Worm (Caenorhabditis elegans): ENCODE measurements around the gene C31A11.13.

Gene C31A11.13

DNA sequence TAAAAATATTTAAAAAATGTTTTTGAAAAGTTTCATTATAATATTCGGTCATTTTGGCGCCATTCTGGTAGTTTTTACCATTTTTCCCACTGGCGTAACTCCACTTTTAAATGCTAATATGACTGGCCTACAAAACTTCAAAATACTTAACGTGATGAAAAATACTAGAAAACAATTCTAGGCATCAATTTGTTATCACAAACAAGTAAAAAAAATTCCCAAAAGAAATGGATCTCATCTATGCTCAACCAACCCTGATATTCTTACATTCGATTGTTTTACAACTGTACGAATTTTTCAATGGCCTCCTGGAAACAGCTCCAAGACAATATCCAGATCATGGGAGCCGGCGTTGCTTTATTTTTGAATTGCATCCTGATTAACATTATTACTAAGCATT is 12.7 kb upstream of the C31A11.13 start, which contains the start of gene str-214:
Gene str-214, plus strand, starts transcription at position 301 of the 400 bp plus-strand sequence.
- no peak for TF ChIP-seq ZK546.5 (tag; optimal IDR thresholded peaks at IDR 0.05)

DNA sequence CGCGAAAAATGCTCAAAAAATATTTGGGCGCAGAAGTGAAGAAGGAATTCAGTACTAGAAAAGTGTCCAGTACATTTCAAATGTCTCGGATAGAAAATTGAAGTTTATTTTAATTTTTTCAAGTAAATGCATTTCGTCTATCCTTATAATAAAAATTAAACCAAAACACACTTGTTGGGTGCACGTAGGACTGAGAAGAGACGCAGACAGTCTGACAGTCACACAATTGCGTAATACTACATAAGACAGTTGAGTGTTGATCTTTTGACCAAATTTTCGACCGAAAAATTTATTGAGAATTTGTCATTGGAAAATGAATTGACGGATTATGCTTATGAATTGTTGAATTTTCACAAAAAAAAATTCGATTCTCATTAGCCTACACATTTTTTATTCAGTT is 7.2 kb upstream of the C31A11.13 start, which contains the start of gene oac-7:
Gene oac-7, plus strand, starts transcription at position 283 of the 400 bp plus-strand sequence.
- TF ChIP-seq elt-2 (tag; optimal IDR thresholded peaks at IDR 0.05), result peak; percentile 15
- TF ChIP-seq nhr-67 (tag; optimal IDR thresholded peaks at IDR 0.05), result no peak

DNA sequence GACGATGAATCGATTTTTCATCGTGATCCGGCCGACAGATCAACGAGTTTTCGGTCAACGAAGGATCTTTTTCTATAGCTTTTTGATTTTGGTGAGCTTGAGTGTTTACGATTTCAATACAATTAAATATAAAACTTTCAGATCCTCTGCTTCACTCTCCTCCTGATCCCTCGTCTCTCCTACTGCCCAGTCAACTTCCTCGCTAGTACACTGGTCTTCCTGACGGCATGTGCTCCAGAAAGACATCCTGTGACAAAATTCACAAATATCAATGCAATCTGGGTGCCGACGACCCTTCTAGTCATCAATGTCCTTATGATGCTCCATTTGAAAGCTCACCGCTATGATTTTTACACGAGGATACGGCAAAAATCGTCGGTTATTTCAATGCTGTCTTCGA is 6.0 kb upstream of the C31A11.13 start:
- TF ChIP-seq daf-12 (tag; optimal IDR thresholded peaks at IDR 0.05) (no peak), ztf-4 (tag; optimal IDR thresholded peaks at IDR 0.05) (no peak), nhr-11 (tag; optimal IDR thresholded peaks at IDR 0.05) (no peak), ceh-16 (tag; optimal IDR thresholded peaks at IDR 0.05) (no peak), mdl-1 (tag; optimal IDR thresholded peaks at IDR 0.05) (no peak), egl-27 (tag; optimal IDR thresholded peaks at IDR 0.05) (no peak), ceh-28 (tag; optimal IDR thresholded peaks at IDR 0.05) (no peak), pqm-1 (tag; optimal IDR thresholded peaks at IDR 0.05) (no peak)

DNA sequence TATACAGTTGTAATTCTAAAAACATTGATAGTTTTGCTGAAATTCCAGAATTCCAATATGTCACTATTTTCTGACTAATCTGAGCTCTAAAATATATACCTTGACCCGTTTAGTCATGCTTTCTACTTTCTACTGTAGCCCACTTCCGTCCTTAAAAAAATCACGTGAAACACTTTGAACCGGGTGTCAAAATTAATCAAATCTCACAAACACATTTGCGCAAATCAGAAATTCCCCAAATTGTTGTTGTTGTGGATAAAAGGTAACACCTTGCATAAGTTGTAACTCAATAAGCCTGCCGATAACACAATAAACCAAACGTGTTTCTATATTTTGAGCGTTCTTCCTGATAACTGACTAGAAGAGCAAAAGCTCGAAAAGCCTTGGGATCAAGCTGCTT is 4.9 kb upstream of the C31A11.13 start, which contains the start of gene srxa-7:
Gene srxa-7, plus strand, starts transcription at position 301 of the 400 bp plus-strand sequence.
- no peak for TF ChIP-seq mml-1 (tag; optimal IDR thresholded peaks at IDR 0.05)

DNA sequence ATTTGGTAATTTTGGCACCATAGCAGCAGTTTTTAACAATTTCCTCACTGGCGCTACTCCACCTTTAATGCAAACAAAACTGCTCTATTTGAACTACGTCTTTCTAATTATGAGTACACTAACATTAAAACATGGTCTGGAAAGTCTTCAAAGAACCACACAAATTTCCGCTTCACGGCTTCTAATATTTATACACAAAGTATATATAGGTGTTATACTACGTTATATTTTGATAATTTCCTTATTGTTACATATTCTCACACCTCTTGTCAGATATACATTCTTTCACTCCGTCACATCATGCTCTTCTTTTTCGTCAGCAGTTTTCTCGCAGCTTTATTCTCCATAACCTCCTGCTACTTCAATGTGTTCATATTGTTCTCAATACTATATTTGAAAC is 2.1 kb downstream of the C31A11.13 start, which contains the start of gene srbc-82:
Gene srbc-82, plus strand, starts transcription at position 301 of the 400 bp plus-strand sequence.
- no peak for TF ChIP-seq lsy-12 (tag; optimal IDR thresholded peaks at IDR 0.05)
- no peak for TF ChIP-seq jun-1 (tag; optimal IDR thresholded peaks at IDR 0.05)
- no peak for TF ChIP-seq elt-2 (tag; optimal IDR thresholded peaks at IDR 0.05)
- no peak for TF ChIP-seq elt-1 (tag; optimal IDR thresholded peaks at IDR 0.05)
- no peak for TF ChIP-seq ceh-28 (tag; optimal IDR thresholded peaks at IDR 0.05)
- TF ChIP-seq fos-1 (tag; optimal IDR thresholded peaks at IDR 0.05), result no peak
- no peak for TF ChIP-seq daf-12 (tag; optimal IDR thresholded peaks at IDR 0.05)
- no peak for TF ChIP-seq egl-5 (tag; optimal IDR thresholded peaks at IDR 0.05)
- TF ChIP-seq pha-4 (tag; optimal IDR thresholded peaks at IDR 0.05), result no peak
- TF ChIP-seq aly-2 (tag; optimal IDR thresholded peaks at IDR 0.05), result no peak
- TF ChIP-seq tbx-2 (tag; optimal IDR thresholded peaks at IDR 0.05), result no peak
- no peak for TF ChIP-seq nhr-43 (tag; optimal IDR thresholded peaks at IDR 0.05; ENCODE audit: poor library complexity, severe bottlenecking)
- TF ChIP-seq nhr-76 (tag; optimal IDR thresholded peaks at IDR 0.05), result no peak
- no peak for TF ChIP-seq fkh-10 (GFP tag; optimal IDR thresholded peaks at IDR 0.05)
- no peak for TF ChIP-seq skn-1 (tag; optimal IDR thresholded peaks at IDR 0.05)
- TF ChIP-seq nfya-1 (tag; optimal IDR thresholded peaks at IDR 0.05; ENCODE audit: insufficient read depth), result no peak
- no peak for TF ChIP-seq ZK546.5 (tag; optimal IDR thresholded peaks at IDR 0.05)

DNA sequence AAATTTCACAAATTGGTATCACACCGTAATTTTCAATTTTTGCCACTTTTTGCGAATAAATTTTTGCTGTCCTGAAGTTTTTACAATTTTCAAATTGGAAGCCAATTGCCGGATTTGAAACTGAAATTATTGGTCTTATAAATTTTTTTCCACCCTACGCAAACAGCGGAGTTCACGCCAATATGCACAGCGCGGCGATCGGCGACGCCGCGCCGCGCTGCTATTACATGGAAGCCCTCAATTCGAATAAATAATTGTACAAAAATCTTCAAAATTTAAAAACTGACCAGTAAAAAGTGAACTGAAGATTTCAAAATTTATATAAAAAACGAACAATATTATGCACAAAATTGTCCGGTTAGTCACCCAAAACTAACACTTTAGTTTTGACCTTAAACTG is 2.5 kb downstream of the C31A11.13 start:
- no peak for TF ChIP-seq skn-1 (tag; optimal IDR thresholded peaks at IDR 0.05)
- no peak for TF ChIP-seq ama-1 (optimal IDR thresholded peaks at IDR 0.05)
- TF ChIP-seq elt-2 (tag; optimal IDR thresholded peaks at IDR 0.05), result no peak
- TF ChIP-seq hmg-11 (tag; optimal IDR thresholded peaks at IDR 0.05), result no peak
- TF ChIP-seq nhr-76 (tag; optimal IDR thresholded peaks at IDR 0.05), result no peak
- TF ChIP-seq daf-12 (tag; optimal IDR thresholded peaks at IDR 0.05), result no peak
- no peak for TF ChIP-seq nfya-1 (tag; optimal IDR thresholded peaks at IDR 0.05; ENCODE audit: insufficient read depth)
- TF ChIP-seq ceh-82 (tag; optimal IDR thresholded peaks at IDR 0.05), result no peak
- no peak for TF ChIP-seq ZK546.5 (tag; optimal IDR thresholded peaks at IDR 0.05)
- no peak for TF ChIP-seq jun-1 (tag; optimal IDR thresholded peaks at IDR 0.05)
- TF ChIP-seq nhr-12 (tag; optimal IDR thresholded peaks at IDR 0.05), result no peak

DNA sequence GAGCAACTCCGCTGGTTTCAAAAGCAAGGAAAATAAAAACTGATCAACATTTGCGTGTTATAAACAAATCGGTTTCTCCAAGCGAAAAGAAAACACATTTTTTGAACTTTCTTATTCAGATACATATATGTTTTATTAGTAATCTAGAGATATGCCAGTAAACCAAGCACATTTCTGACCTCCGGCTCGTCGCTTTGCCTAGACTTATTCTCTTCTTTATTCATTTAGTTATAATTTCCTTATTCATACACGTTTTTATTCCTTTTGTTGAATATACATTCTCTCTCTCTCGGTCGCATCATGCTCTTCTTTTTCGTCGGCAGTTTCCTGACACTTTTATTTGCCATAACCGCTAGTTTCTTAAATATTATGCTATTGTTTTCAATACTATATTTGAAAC is 3.7 kb downstream of the C31A11.13 start, which contains the start of gene srbc-84:
Gene srbc-84, plus strand, starts transcription at position 301 of the 400 bp plus-strand sequence.
- TF ChIP-seq fkh-10 (GFP tag; optimal IDR thresholded peaks at IDR 0.05) (no peak), fos-1 (tag; optimal IDR thresholded peaks at IDR 0.05) (no peak), snpc-4 (tag; optimal IDR thresholded peaks at IDR 0.05) (no peak), nfya-1 (tag; optimal IDR thresholded peaks at IDR 0.05; ENCODE audit: insufficient read depth) (no peak), ceh-9 (tag; optimal IDR thresholded peaks at IDR 0.05) (no peak), nhr-12 (tag; optimal IDR thresholded peaks at IDR 0.05) (no peak), pha-4 (tag; optimal IDR thresholded peaks at IDR 0.05) (no peak), daf-12 (tag; optimal IDR thresholded peaks at IDR 0.05) (no peak), nhr-67 (tag; optimal IDR thresholded peaks at IDR 0.05) (no peak), egl-5 (tag; optimal IDR thresholded peaks at IDR 0.05) (no peak), zag-1 (tag; optimal IDR thresholded peaks at IDR 0.05) (no peak), pqm-1 (tag; optimal IDR thresholded peaks at IDR 0.05) (no peak), ama-1 (optimal IDR thresholded peaks at IDR 0.05) (no peak), nhr-11 (tag; optimal IDR thresholded peaks at IDR 0.05) (no peak), nhr-237 (tag; optimal IDR thresholded peaks at IDR 0.05) (no peak), ztf-4 (tag; optimal IDR thresholded peaks at IDR 0.05) (no peak), aly-2 (tag; optimal IDR thresholded peaks at IDR 0.05) (no peak), nhr-43 (tag; optimal IDR thresholded peaks at IDR 0.05; ENCODE audit: poor library complexity, severe bottlenecking) (no peak), mdl-1 (tag; optimal IDR thresholded peaks at IDR 0.05) (no peak), elt-2 (tag; optimal IDR thresholded peaks at IDR 0.05) (no peak)
